4 fruit fly cellular contexts compared by ENCODE assay signal in the genomic region with DNA sequence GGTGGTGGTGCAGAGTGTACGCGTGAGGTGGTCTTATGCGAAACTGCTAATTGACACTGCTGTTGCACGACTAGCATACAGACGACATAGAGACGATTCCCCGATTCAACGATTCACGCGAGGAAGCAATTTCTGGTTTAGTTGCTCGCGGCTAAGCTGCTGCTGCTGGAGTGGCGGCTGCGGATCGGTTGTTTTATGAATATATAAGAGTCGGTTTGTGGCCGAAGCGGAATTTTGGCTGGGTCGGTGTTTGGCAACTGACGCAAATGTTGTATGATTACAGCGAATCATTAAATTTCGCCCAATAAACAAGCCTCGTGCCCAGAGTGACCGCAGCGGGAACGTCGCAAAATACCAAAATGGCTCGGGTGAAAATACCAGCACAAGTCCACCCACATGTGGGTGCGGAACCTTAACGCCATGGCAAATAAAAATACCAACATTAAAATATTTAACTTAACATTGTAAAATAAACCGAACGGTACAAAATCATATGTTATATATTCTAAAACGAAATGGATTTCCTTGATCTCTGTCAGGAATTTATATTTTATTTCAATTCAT.
A peak's percentile ranks its signal among the peaks of the same experiment; 100 is the strongest.
TF ChIP-seq lines count a peak whose summit lies in the region.

A gene (minus strand): TSS at position 340 of the 564 bp plus-strand sequence.

- TF ChIP-seq CTCF in whole organism, embryonic (GFP tag; optimal IDR thresholded peaks at IDR 0.05; lab: Kevin White, UChicago), result no peak

TF ChIP-seq in whole organism, adult, 20 proteins besides CTCF, POLR2A, EP300 and RAD21:
- no peak for TF ChIP-seq Clk (GFP tag; optimal IDR thresholded peaks at IDR 0.05; lab: Kevin White, UChicago)
- peak; percentile 84 for TF ChIP-seq Mnt (GFP tag; optimal IDR thresholded peaks at IDR 0.05; lab: Kevin White, UChicago)
- no peak for TF ChIP-seq Crg-1 (GFP tag; optimal IDR thresholded peaks at IDR 0.05; lab: Kevin White, UChicago)

TF ChIP-seq in whole organism, embryonic, 481 proteins besides CTCF, POLR2A, EP300 and RAD21 (continues in another document):
- TF ChIP-seq nom (GFP tag; optimal IDR thresholded peaks at IDR 0.05; lab: Kevin White, UChicago) (no peak), danr (GFP tag; IDR thresholded peaks at IDR 0.05; lab: Robert Waterston, UW) (no peak), row (GFP tag; IDR thresholded peaks at IDR 0.05; lab: Robert Waterston, UW) (peak; percentile 5; the same call in 1 of the 3 replicates), ci (GFP tag; IDR thresholded peaks at IDR 0.05; lab: Robert Waterston, UW) (no peak), Lim3 (GFP tag; IDR thresholded peaks at IDR 0.05; lab: Robert Waterston, UW) (no peak), CG2120 (GFP tag; optimal IDR thresholded peaks at IDR 0.05; lab: Kevin White, UChicago) (no peak), scrt (GFP tag; optimal IDR thresholded peaks at IDR 0.05; lab: Kevin White, UChicago) (no peak), slp2 (GFP tag; optimal IDR thresholded peaks at IDR 0.05; lab: Kevin White, UChicago) (no peak), CG7372 (GFP tag; IDR thresholded peaks at IDR 0.05; lab: Robert Waterston, UW) (no peak), CG15479 (GFP tag; optimal IDR thresholded peaks at IDR 0.05; lab: Kevin White, UChicago) (peak; percentile 36), ham (GFP tag; IDR thresholded peaks at IDR 0.05; lab: Robert Waterston, UW) (no peak), lilli (GFP tag; optimal IDR thresholded peaks at IDR 0.05; lab: Kevin White, UChicago) (no peak), slbo (GFP tag; IDR thresholded peaks at IDR 0.05; lab: Robert Waterston, UW) (no peak), HLH4C (GFP tag; IDR thresholded peaks at IDR 0.05; lab: Robert Waterston, UW; ENCODE audit: partially characterized antibody) (no peak), gfzf (GFP tag; optimal IDR thresholded peaks at IDR 0.05; lab: Kevin White, UChicago) (peak; percentile 84), Bgb (GFP tag; IDR thresholded peaks at IDR 0.05; lab: Robert Waterston, UW; ENCODE audit: partially characterized antibody) (peak; percentile 39; the same call in 1 of the 2 replicates), CG1832 (GFP tag; optimal IDR thresholded peaks at IDR 0.05; lab: Kevin White, UChicago) (no peak), al (GFP tag; IDR thresholded peaks at IDR 0.05; lab: Robert Waterston, UW) (no peak), CG3407 (GFP tag; optimal IDR thresholded peaks at IDR 0.05; lab: Kevin White, UChicago) (no peak), ewg (GFP tag; optimal IDR thresholded peaks at IDR 0.05; lab: Kevin White, UChicago) (no peak), bcd (GFP tag; optimal IDR thresholded peaks at IDR 0.05; lab: Kevin White, UChicago) (no peak), schlank (tag; optimal IDR thresholded peaks at IDR 0.05; lab: Kevin White, UChicago) (no peak), YL-1 (GFP tag; optimal IDR thresholded peaks at IDR 0.05; lab: Kevin White, UChicago) (peak; percentile 57), CG8290 (GFP tag; optimal IDR thresholded peaks at IDR 0.05; lab: Kevin White, UChicago) (no peak), CG8290 (tag; optimal IDR thresholded peaks at IDR 0.05; lab: Kevin White, UChicago) (peak in 1 of 2 experiments; percentile 35), eyg (GFP tag; optimal IDR thresholded peaks at IDR 0.05; lab: Kevin White, UChicago) (no peak), CG10366 (GFP tag; IDR thresholded peaks at IDR 0.05; lab: Robert Waterston, UW) (no peak), so (GFP tag; IDR thresholded peaks at IDR 0.05; lab: Robert Waterston, UW) (no peak)

TF ChIP-seq in whole organism, prepupa, 60 proteins besides CTCF, POLR2A, EP300 and RAD21:
- TF ChIP-seq lz (GFP tag; optimal IDR thresholded peaks at IDR 0.05; lab: Kevin White, UChicago), result no peak
- TF ChIP-seq Sox15 (GFP tag; optimal IDR thresholded peaks at IDR 0.05; lab: Kevin White, UChicago), result no peak
- no peak for TF ChIP-seq CG4318 (GFP tag; optimal IDR thresholded peaks at IDR 0.05; lab: Kevin White, UChicago)
- no peak for TF ChIP-seq esn (GFP tag; optimal IDR thresholded peaks at IDR 0.05; lab: Kevin White, UChicago)
- TF ChIP-seq fd85E (GFP tag; optimal IDR thresholded peaks at IDR 0.05; lab: Kevin White, UChicago), result no peak
- TF ChIP-seq Eip78C (GFP tag; lab: Kevin White, UChicago), result no peak
- peak; percentile 7 for TF ChIP-seq CG6854 (GFP tag; optimal IDR thresholded peaks at IDR 0.05; lab: Kevin White, UChicago)

TF ChIP-seq in whole organism, wandering third instar larva, 38 proteins besides CTCF, POLR2A, EP300 and RAD21:
- TF ChIP-seq dl (GFP tag; optimal IDR thresholded peaks at IDR 0.05; lab: Kevin White, UChicago; ENCODE audit: insufficient read depth in 1 of 2, partially characterized antibody in 2 of 2) (no peak), Myc (optimal IDR thresholded peaks at IDR 0.05; lab: Kevin White, UChicago) (peak; percentile 22), N (GFP tag; optimal IDR thresholded peaks at IDR 0.05; lab: Kevin White, UChicago) (no peak), Rel (GFP tag; optimal IDR thresholded peaks at IDR 0.05; lab: Kevin White, UChicago) (no peak), Rel (tag; optimal IDR thresholded peaks at IDR 0.05; lab: Kevin White, UChicago) (peak; percentile 7), Hr78 (GFP tag; optimal IDR thresholded peaks at IDR 0.05; lab: Kevin White, UChicago) (no peak), CrebA (GFP tag; optimal IDR thresholded peaks at IDR 0.05; lab: Kevin White, UChicago; ENCODE audit: borderline replicate concordance) (no peak), woc (GFP tag; optimal IDR thresholded peaks at IDR 0.05; lab: Kevin White, UChicago) (no peak), fru (GFP tag; optimal IDR thresholded peaks at IDR 0.05; lab: Kevin White, UChicago) (no peak)
